Fruit fly (Drosophila melanogaster): ENCODE results near the gene eag.

eag gene

dm6 chrX:14952097-14952844 is 3.0 kb upstream of the eag start (continued):
- TF ChIP-seq tup (GFP tag; optimal IDR thresholded peaks at IDR 0.05) (no peak), Med (GFP tag) (peak; percentile 78), CG14860 (GFP tag; IDR thresholded peaks at IDR 0.05; ENCODE audit: partially characterized antibody) (no peak), bigmax (GFP tag; optimal IDR thresholded peaks at IDR 0.05) (no peak), dysf (GFP tag; IDR thresholded peaks at IDR 0.05) (peak; percentile 38; the same call in 2 of the 3 replicates), HLH4C (GFP tag; IDR thresholded peaks at IDR 0.05; ENCODE audit: partially characterized antibody) (no peak), CG33557 (GFP tag; optimal IDR thresholded peaks at IDR 0.05) (no peak), twi (tag; optimal IDR thresholded peaks at IDR 0.05) (no peak), CG1602 (GFP tag; optimal IDR thresholded peaks at IDR 0.05) (peak; percentile 22), ATbp (GFP tag; optimal IDR thresholded peaks at IDR 0.05) (peak; percentile 60), CG6854 (GFP tag; optimal IDR thresholded peaks at IDR 0.05) (no peak), ci (GFP tag; IDR thresholded peaks at IDR 0.05) (peak; percentile 83), Xrp1 (GFP tag; IDR thresholded peaks at IDR 0.05) (peak; percentile 73), D (optimal IDR thresholded peaks at IDR 0.05) (no peak), D (GFP tag; optimal IDR thresholded peaks at IDR 0.05) (no peak), Bteb2 (GFP tag; optimal IDR thresholded peaks at IDR 0.05) (no peak), CG34376 (GFP tag; optimal IDR thresholded peaks at IDR 0.05) (no peak), h (optimal IDR thresholded peaks at IDR 0.05) (no peak), CG6813 (GFP tag; optimal IDR thresholded peaks at IDR 0.05) (no peak), Sox102F (GFP tag; optimal IDR thresholded peaks at IDR 0.05) (peak; percentile 74), ato (GFP tag; IDR thresholded peaks at IDR 0.05; ENCODE audit: partially characterized antibody) (no peak), CG32767 (GFP tag; IDR thresholded peaks at IDR 0.05) (no peak), kni (GFP tag; optimal IDR thresholded peaks at IDR 0.05) (peak; percentile 90), CG12236 (GFP tag; optimal IDR thresholded peaks at IDR 0.05) (peak; percentile 32), CG7556 (GFP tag; optimal IDR thresholded peaks at IDR 0.05) (peak; percentile 49), Taf1 (GFP tag; IDR thresholded peaks at IDR 0.05) (no peak), usp (GFP tag; optimal IDR thresholded peaks at IDR 0.05) (no peak), gcm (GFP tag; optimal IDR thresholded peaks at IDR 0.05) (peak; percentile 11), CG7786 (GFP tag; optimal IDR thresholded peaks at IDR 0.05) (no peak), CG12155 (GFP tag; optimal IDR thresholded peaks at IDR 0.05) (no peak), az2 (GFP tag; optimal IDR thresholded peaks at IDR 0.05) (peak; percentile 62), nerfin-2 (GFP tag; IDR thresholded peaks at IDR 0.05; ENCODE audit: partially characterized antibody) (no peak), D19B (GFP tag; optimal IDR thresholded peaks at IDR 0.05) (no peak), Poxn (GFP tag; IDR thresholded peaks at IDR 0.05) (no peak), Oli (tag; optimal IDR thresholded peaks at IDR 0.05) (peak; percentile 57), CG18476 (GFP tag; optimal IDR thresholded peaks at IDR 0.05) (no peak), HmgD (GFP tag; optimal IDR thresholded peaks at IDR 0.05) (no peak), CG14667 (GFP tag; IDR thresholded peaks at IDR 0.05) (peak; percentile 19; the same call in 1 of the 2 replicates), Rx (GFP tag; IDR thresholded peaks at IDR 0.05) (peak; percentile 25; the same call in 1 of the 2 replicates), CG1647 (GFP tag; optimal IDR thresholded peaks at IDR 0.05) (no peak), vnd (GFP tag; IDR thresholded peaks at IDR 0.05; ENCODE audit: partially characterized antibody) (no peak), bowl (GFP tag; IDR thresholded peaks at IDR 0.05) (no peak), CG1233 (GFP tag; optimal IDR thresholded peaks at IDR 0.05) (peak; percentile 5), luna (GFP tag; optimal IDR thresholded peaks at IDR 0.05) (no peak), Hr39 (optimal IDR thresholded peaks at IDR 0.05) (no peak), CG8478 (optimal IDR thresholded peaks at IDR 0.05) (no peak), Mes4 (GFP tag; optimal IDR thresholded peaks at IDR 0.05) (no peak), Sin3A (optimal IDR thresholded peaks at IDR 0.05) (no peak), gem (tag; optimal IDR thresholded peaks at IDR 0.05) (peak; percentile 71), Side (GFP tag; optimal IDR thresholded peaks at IDR 0.05) (no peak), CG1529 (GFP tag; optimal IDR thresholded peaks at IDR 0.05) (peak; percentile 52), CG14014 (GFP tag; IDR thresholded peaks at IDR 0.05) (no peak)
